Worm (Caenorhabditis elegans) whole organism, young adult: Measurements from ENCODE around the gene ZK1290.13.

Source experiments
- F49E8.2 ChIP-seq: sonication (generic microtip); optimal IDR thresholded peaks from 3 replicates; lab custom pipeline; 2017; ENCODE audit warnings: missing genetic modification characterization, mild to moderate bottlenecking, missing compliant biosample characterization, antibody characterized with exemption, moderate library complexity; ENCODE audit not compliant: insufficient read depth
- ama-1 ChIP-seq, 3 experiments: fragments of 150-350 bp in 1 of 3; sonication (generic microtip) in 2 of 3; optimal IDR thresholded peaks; 2 replicates each; lab custom pipeline; 2014 to 2018; ENCODE audit warnings: missing biosample characterization in 2 of 3, missing genetic modification characterization in 2 of 3, missing genetic modification reagents in 2 of 3
- lir-1 ChIP-seq: fragments of 200-800 bp; sonication (Bioruptor generic); conservative IDR thresholded peaks from 2 replicates; pipeline ENCODE4 v1.3.6; 2022; ENCODE audit warnings: missing genetic modification reagents, missing genetic modification characterization, missing compliant biosample characterization
- nfyb-1 ChIP-seq: fragments of 200-800 bp; sonication (Bioruptor generic); IDR thresholded peaks from 2 replicates; pipeline ENCODE4 v1.3.6; 2022; ENCODE audit warnings: missing genetic modification reagents, missing genetic modification characterization, missing compliant biosample characterization
- nhr-27 ChIP-seq: fragments of 200-800 bp; sonication (Bioruptor generic); optimal IDR thresholded peaks from 2 replicates; lab custom pipeline; 2018; ENCODE audit warnings: mild to moderate bottlenecking, missing genetic modification characterization, moderate library complexity, missing compliant biosample characterization
- ztf-26 ChIP-seq: sonication (generic microtip); optimal IDR thresholded peaks from 2 replicates; lab custom pipeline; 2017; ENCODE audit warnings: missing genetic modification characterization, missing compliant biosample characterization

- TF ChIP-seq nhr-27 (tag; lab: Kevin White, UChicago) (no peak), F49E8.2 (tag; lab: Kevin White, UChicago) (no peak), ama-1 (optimal IDR thresholded peaks at IDR 0.05; lab: Kevin White, UChicago) (no peak), ama-1 (GFP tag; optimal IDR thresholded peaks at IDR 0.05; lab: Kevin White, UChicago) (no peak), nfyb-1 (GFP tag; lab: Robert Waterston, UW) (0 out of 2 replicates have a peak, but pooled peaks have one; percentile 13), lir-1 (no peak), ztf-26 (tag; lab: Kevin White, UChicago) (no peak)
Measured at ce11 chrII:7554716-7555247, 20.0 kb downstream of the ZK1290.13 start.
